Worm (Caenorhabditis elegans): Measurements from ENCODE around the gene F54D5.23.
"Not testable (repeated sequence)": the region's sequence is repeated elsewhere in the genome, so short reads cannot be mapped to it uniquely, and the experiment has no call there.

ce11 chrII:11534429-11535099, 34.5 kb downstream of the F54D5.23 start, which contains the start of gene Y62F5A.12:
- TF ChIP-seq pes-1 (GFP tag; IDR thresholded peaks at IDR 0.05) (peak; percentile 86), flt-1 (GFP tag; IDR thresholded peaks at IDR 0.05) (peak; percentile 82)
- not testable (repeated sequence) for TF ChIP-seq aly-1 (tag; optimal IDR thresholded peaks at IDR 0.05); ama-1 (optimal IDR thresholded peaks at IDR 0.05)
